Worm (Caenorhabditis elegans) whole organism, young adult: Measurements from ENCODE around the gene lro-1.

Source experiments
- B0336.3 ChIP-seq: fragments of 200-800 bp; sonication (Bioruptor generic); IDR thresholded peaks from 2 replicates; pipeline ENCODE4 v1.3.6; 2022; ENCODE audit warnings: missing genetic modification characterization, missing compliant biosample characterization
- C06A6.2 ChIP-seq: fragments of 200-800 bp; sonication (Bioruptor generic); conservative IDR thresholded peaks from 2 replicates; pipeline ENCODE4 v1.3.6; 2022; ENCODE audit warnings: missing genetic modification characterization, missing compliant biosample characterization
- C17E4.6 ChIP-seq: fragments of 200-800 bp; sonication (Bioruptor generic); IDR thresholded peaks from 2 replicates; pipeline ENCODE4 v1.3.6; 2022; ENCODE audit warnings: missing genetic modification reagents, missing genetic modification characterization, missing compliant biosample characterization
- D2030.7 ChIP-seq: fragments of 200-800 bp; sonication (Bioruptor generic); IDR thresholded peaks from 2 replicates; pipeline ENCODE4 v1.3.6; 2022; ENCODE audit warnings: missing genetic modification reagents, missing genetic modification characterization, missing compliant biosample characterization
- F55B11.4 ChIP-seq: sonication (generic microtip); optimal IDR thresholded peaks from 2 replicates; lab custom pipeline; 2016; ENCODE audit warnings: missing compliant biosample characterization, missing genetic modification characterization, borderline replicate concordance; ENCODE audit not compliant: insufficient read depth
- Y53G8AR.9 ChIP-seq: fragments of 200-800 bp; sonication (Bioruptor generic); conservative IDR thresholded peaks from 2 replicates; pipeline ENCODE4 v1.3.6; 2022; ENCODE audit warnings: missing genetic modification reagents, missing genetic modification characterization, missing compliant biosample characterization
- Y67H2A.10 ChIP-seq: fragments of 200-800 bp; sonication (Bioruptor generic); conservative IDR thresholded peaks from 2 replicates; pipeline ENCODE4 v1.3.6; 2022; ENCODE audit warnings: missing genetic modification reagents, missing genetic modification characterization, missing compliant biosample characterization
- ZK185.1 ChIP-seq: sonication (generic microtip); optimal IDR thresholded peaks from 2 replicates; lab custom pipeline; 2016; ENCODE audit warnings: mild to moderate bottlenecking, missing genetic modification characterization, missing compliant biosample characterization; ENCODE audit not compliant: poor library complexity, severe bottlenecking
- aptf-2 ChIP-seq: fragments of 200-800 bp; sonication (Bioruptor generic); conservative IDR thresholded peaks from 2 replicates; pipeline ENCODE4 v1.3.6; 2022; ENCODE audit warnings: missing genetic modification reagents, missing genetic modification characterization, missing compliant biosample characterization
- atf-7 ChIP-seq: sonication (generic microtip); optimal IDR thresholded peaks from 2 replicates; lab custom pipeline; 2017; ENCODE audit warnings: mild to moderate bottlenecking, missing genetic modification characterization, missing compliant biosample characterization
- bed-2 ChIP-seq: fragments of 200-800 bp; sonication (Bioruptor generic); IDR thresholded peaks from 2 replicates; pipeline ENCODE4 v1.3.6; 2022; ENCODE audit warnings: missing genetic modification reagents, missing genetic modification characterization, missing compliant biosample characterization
- cebp-1 ChIP-seq, 2 experiments: fragments of 200-800 bp in 1 of 2; sonication (Bioruptor generic) in 1 of 2; sonication (generic microtip) in 1 of 2; IDR thresholded peaks in 1 of 2; optimal IDR thresholded peaks in 1 of 2; 2 replicates each; pipeline versions ENCODE4 v1.3.6 to Lab custom; 2017 to 2022; ENCODE audit warnings: missing compliant biosample characterization in 2 of 2, missing genetic modification characterization in 2 of 2, mild to moderate bottlenecking in 1 of 2, missing genetic modification reagents in 1 of 2, moderate library complexity in 1 of 2
- ceh-79 ChIP-seq: sonication (generic microtip); optimal IDR thresholded peaks from 2 replicates; lab custom pipeline; 2017; ENCODE audit warnings: mild to moderate bottlenecking, missing genetic modification characterization, missing compliant biosample characterization
- ceh-91 ChIP-seq: fragments of 200-800 bp; sonication (Bioruptor generic); IDR thresholded peaks from 2 replicates; pipeline ENCODE4 v1.3.6; 2022; ENCODE audit warnings: missing genetic modification reagents, missing genetic modification characterization, missing compliant biosample characterization
- die-1 ChIP-seq: sonication (generic microtip); optimal IDR thresholded peaks from 2 replicates; lab custom pipeline; 2016; ENCODE audit warnings: missing genotype, mild to moderate bottlenecking, missing genetic modification characterization, missing compliant biosample characterization
- egl-18 ChIP-seq: fragments of 200-800 bp; sonication (Bioruptor generic); IDR thresholded peaks from 2 replicates; pipeline ENCODE4 v1.3.6; 2022; ENCODE audit warnings: missing genetic modification reagents, missing genetic modification characterization, missing compliant biosample characterization
- egl-44 ChIP-seq: fragments of 200-800 bp; sonication (Bioruptor generic); IDR thresholded peaks from 2 replicates; pipeline ENCODE4 v1.3.6; 2022; ENCODE audit warnings: missing genetic modification reagents, missing genetic modification characterization, missing compliant biosample characterization
- egrh-3 ChIP-seq: fragments of 200-800 bp; sonication (Bioruptor generic); IDR thresholded peaks from 2 replicates; pipeline ENCODE4 v1.3.6; 2022; ENCODE audit warnings: missing genetic modification reagents, missing genetic modification characterization, missing compliant biosample characterization
- fkh-3 ChIP-seq: sonication (generic microtip); optimal IDR thresholded peaks from 2 replicates; lab custom pipeline; 2016; ENCODE audit warnings: mild to moderate bottlenecking, missing genetic modification characterization, missing compliant biosample characterization
- gei-17 ChIP-seq: fragments of 200-800 bp; sonication (Bioruptor generic); optimal IDR thresholded peaks from 2 replicates; lab custom pipeline; 2018; ENCODE audit warnings: mild to moderate bottlenecking, missing genetic modification characterization, missing compliant biosample characterization
- hlh-12 ChIP-seq: sonication (generic microtip); optimal IDR thresholded peaks from 2 replicates; lab custom pipeline; 2016; ENCODE audit warnings: missing genetic modification characterization, missing compliant biosample characterization
- hmg-1.2 ChIP-seq: fragments of 200-800 bp; sonication (Bioruptor generic); IDR thresholded peaks from 2 replicates; pipeline ENCODE4 v1.3.6; 2022; ENCODE audit warnings: missing genetic modification reagents, missing genetic modification characterization, missing compliant biosample characterization
- hsf-1 ChIP-seq: fragments of 200-800 bp; sonication (Bioruptor generic); IDR thresholded peaks from 2 replicates; pipeline ENCODE4 v1.3.6; 2022; ENCODE audit warnings: missing genetic modification reagents, missing genetic modification characterization, missing compliant biosample characterization
- lag-1 ChIP-seq: fragments of 200-800 bp; sonication (Bioruptor generic); IDR thresholded peaks from 2 replicates; pipeline ENCODE4 v1.3.6; 2022; ENCODE audit warnings: missing genetic modification reagents, missing genetic modification characterization, missing compliant biosample characterization
- let-607 ChIP-seq, 2 experiments: fragments of 200-800 bp in 1 of 2; sonication (Bioruptor generic) in 1 of 2; sonication (generic microtip) in 1 of 2; optimal IDR thresholded peaks; 2 replicates each; lab custom pipeline; 2016 to 2018; ENCODE audit warnings: mild to moderate bottlenecking in 2 of 2, missing compliant biosample characterization in 2 of 2, missing genetic modification characterization in 2 of 2, moderate library complexity in 2 of 2, missing genotype in 1 of 2
- lin-35 ChIP-seq, 3 experiments: fragments of 150-350 bp in 2 of 3; sonication (generic microtip) in 1 of 3; optimal IDR thresholded peaks; 2 replicates each; lab custom pipeline; 2014 to 2018; ENCODE audit warnings: missing biosample characterization in 3 of 3, missing genetic modification characterization in 3 of 3, missing genetic modification reagents in 3 of 3
- lin-40 ChIP-seq: sonication (generic microtip); optimal IDR thresholded peaks from 2 replicates; lab custom pipeline; 2016; ENCODE audit warnings: missing genetic modification characterization, mild to moderate bottlenecking, missing compliant biosample characterization, missing genotype, missing genetic modification reagents
- lsy-27 ChIP-seq: sonication (generic microtip); optimal IDR thresholded peaks from 2 replicates; lab custom pipeline; 2017; ENCODE audit warnings: missing genetic modification characterization, mild to moderate bottlenecking, missing compliant biosample characterization, antibody characterized with exemption, missing genotype, borderline replicate concordance; ENCODE audit not compliant: insufficient read depth
- mcd-1 ChIP-seq: fragments of 200-800 bp; sonication (Bioruptor generic); IDR thresholded peaks from 2 replicates; pipeline ENCODE4 v1.3.6; 2022; ENCODE audit warnings: missing genetic modification reagents, missing genetic modification characterization, missing compliant biosample characterization
- mel-28 ChIP-seq: sonication (generic microtip); optimal IDR thresholded peaks from 2 replicates; lab custom pipeline; 2016; ENCODE audit warnings: borderline replicate concordance, mild to moderate bottlenecking, missing genetic modification characterization, missing compliant biosample characterization
- nfyb-1 ChIP-seq: fragments of 200-800 bp; sonication (Bioruptor generic); IDR thresholded peaks from 2 replicates; pipeline ENCODE4 v1.3.6; 2022; ENCODE audit warnings: missing genetic modification reagents, missing genetic modification characterization, missing compliant biosample characterization
- nhr-80 ChIP-seq: sonication (generic microtip); optimal IDR thresholded peaks from 2 replicates; lab custom pipeline; 2016; ENCODE audit warnings: missing genetic modification characterization, missing compliant biosample characterization
- rpc-1 ChIP-seq, 2 experiments: fragments of 150-350 bp in 1 of 2; sonication (generic microtip) in 1 of 2; optimal IDR thresholded peaks; 2 replicates each; lab custom pipeline; 2014 to 2018; ENCODE audit warnings: missing biosample characterization in 1 of 2, missing genetic modification characterization in 1 of 2, missing genetic modification reagents in 1 of 2, missing genotype in 1 of 2
- snpc-3.4 ChIP-seq: sonication (generic microtip); optimal IDR thresholded peaks from 2 replicates; lab custom pipeline; 2017; ENCODE audit warnings: missing genetic modification characterization, mild to moderate bottlenecking, missing compliant biosample characterization, antibody characterized with exemption, moderate library complexity, missing genotype, missing genetic modification reagents
- snpc-4 ChIP-seq, 5 experiments: fragments of 150-350 bp in 1 of 5; sonication (generic microtip) in 4 of 5; optimal IDR thresholded peaks; 2 replicates each; lab custom pipeline; 2014 to 2018; ENCODE audit warnings: missing genetic modification characterization in 5 of 5, missing biosample characterization in 3 of 5, antibody characterized with exemption in 2 of 5, mild to moderate bottlenecking in 2 of 5, missing compliant biosample characterization in 2 of 5, missing genotype in 2 of 5, moderate library complexity in 2 of 5, missing genetic modification reagents in 1 of 5
- somi-1 ChIP-seq: fragments of 200-800 bp; sonication (Bioruptor generic); optimal IDR thresholded peaks from 2 replicates; lab custom pipeline; 2018; ENCODE audit warnings: mild to moderate bottlenecking, missing genetic modification characterization, missing compliant biosample characterization
- tlf-1 ChIP-seq: fragments of 200-800 bp; sonication (Bioruptor generic); optimal IDR thresholded peaks from 2 replicates; lab custom pipeline; 2018; ENCODE audit warnings: mild to moderate bottlenecking, missing genetic modification characterization, missing compliant biosample characterization
- zfh-2 ChIP-seq: fragments of 200-800 bp; sonication (Bioruptor generic); conservative IDR thresholded peaks from 2 replicates; pipeline ENCODE4 v1.3.6; 2022; ENCODE audit warnings: missing genetic modification reagents, missing genetic modification characterization, missing compliant biosample characterization
- ztf-22 ChIP-seq: fragments of 200-800 bp; sonication (Bioruptor generic); optimal IDR thresholded peaks from 2 replicates; lab custom pipeline; 2018; ENCODE audit warnings: mild to moderate bottlenecking, missing genetic modification characterization, moderate library complexity, missing compliant biosample characterization
- ztf-25 ChIP-seq: fragments of 200-800 bp; sonication (Bioruptor generic); IDR thresholded peaks from 2 replicates; pipeline ENCODE4 v1.3.6; 2022; ENCODE audit warnings: missing genetic modification reagents, missing genetic modification characterization, missing compliant biosample characterization

The lro-1 gene

DNA sequence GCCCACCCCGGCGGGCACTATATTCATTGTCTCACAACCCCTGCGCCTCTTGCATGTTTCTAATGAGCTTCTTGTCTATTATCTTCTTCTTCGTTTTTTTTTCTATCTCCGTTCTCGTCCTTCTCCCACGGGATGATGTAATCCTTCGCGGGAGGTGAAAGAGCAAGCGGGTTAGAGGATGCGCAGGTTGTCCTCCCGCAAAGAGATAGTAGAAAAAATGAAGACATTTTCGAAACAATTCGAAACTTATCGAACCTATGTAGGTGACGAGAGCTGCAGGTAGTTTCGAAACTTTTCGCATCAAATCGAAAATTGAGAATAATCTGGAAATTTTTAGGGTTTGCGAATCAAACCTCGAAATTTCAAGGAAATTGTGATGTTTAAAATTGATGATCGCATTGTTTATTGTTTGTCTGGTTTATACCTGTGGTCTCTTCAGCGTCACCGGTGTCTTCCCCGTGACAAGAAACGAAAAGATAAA, 21.6 kb upstream of the lro-1 start:
- no peak for TF ChIP-seq cebp-1 (GFP tag; IDR thresholded peaks at IDR 0.05; lab: Robert Waterston, UW)
- peak; percentile 49 for TF ChIP-seq cebp-1 (tag; optimal IDR thresholded peaks at IDR 0.05; lab: Kevin White, UChicago)
- TF ChIP-seq snpc-4 (GFP tag; optimal IDR thresholded peaks at IDR 0.05; lab: Kevin White, UChicago) = no peak
- TF ChIP-seq snpc-4 (tag; optimal IDR thresholded peaks at IDR 0.05; lab: Kevin White, UChicago) = no peak
- no peak for TF ChIP-seq die-1 (tag; lab: Kevin White, UChicago)
- TF ChIP-seq nfyb-1 (GFP tag; lab: Robert Waterston, UW) = 0 out of 2 replicates have a peak, but pooled peaks have one; percentile 38
- no peak for TF ChIP-seq atf-7
- TF ChIP-seq mel-28 (tag; lab: Kevin White, UChicago) = no peak
- TF ChIP-seq gei-17 = peak; percentile 9
- 0 out of 2 replicates have a peak, but pooled peaks have one; percentile 33 for TF ChIP-seq zfh-2
- no peak for TF ChIP-seq snpc-3.4 (tag; lab: Kevin White, UChicago)
- 0 out of 2 replicates have a peak, but pooled peaks have one; percentile 29 for TF ChIP-seq B0336.3 (GFP tag; lab: Robert Waterston, UW)
- TF ChIP-seq egl-18 (GFP tag; lab: Robert Waterston, UW) = no peak
- TF ChIP-seq ztf-22 = peak; percentile 28
- peak; percentile 84 for TF ChIP-seq nhr-80 (tag; lab: Kevin White, UChicago)
- TF ChIP-seq Y53G8AR.9 (GFP tag; lab: Robert Waterston, UW) = 0 out of 2 replicates have a peak, but pooled peaks have one; percentile 40
- peak; percentile 16 for TF ChIP-seq lin-40 (tag; lab: Kevin White, UChicago)
- TF ChIP-seq hmg-1.2 (GFP tag; lab: Robert Waterston, UW) = peak; percentile 31; the same call in 1 of the 2 replicates
- no peak for TF ChIP-seq lin-35 (GFP tag; optimal IDR thresholded peaks at IDR 0.05; lab: Kevin White, UChicago)

DNA sequence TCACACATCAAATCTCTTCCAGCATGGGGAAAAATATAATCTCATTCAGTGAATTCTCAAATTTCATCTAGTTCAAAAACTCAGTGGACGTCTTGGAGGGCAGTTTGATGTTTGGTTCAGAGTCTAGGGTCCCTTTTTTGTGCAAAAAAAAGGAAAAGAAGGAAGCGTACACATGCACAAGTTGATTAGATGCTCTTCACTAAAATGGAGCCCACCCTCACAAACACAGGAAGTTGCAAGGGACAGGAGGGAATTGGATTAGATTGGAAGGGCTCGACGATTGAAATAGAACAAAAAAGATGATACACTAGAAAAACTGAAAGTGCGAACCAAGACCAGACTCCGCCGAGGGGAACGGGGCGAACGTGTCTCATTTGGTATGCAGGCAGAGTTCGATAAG, 21.0 kb upstream of the lro-1 start:
- peak in 1 of 3 experiments; percentile 35 for TF ChIP-seq lin-35 (GFP tag; optimal IDR thresholded peaks at IDR 0.05; lab: Kevin White, UChicago)
- no peak for TF ChIP-seq fkh-3 (tag; lab: Kevin White, UChicago)

DNA sequence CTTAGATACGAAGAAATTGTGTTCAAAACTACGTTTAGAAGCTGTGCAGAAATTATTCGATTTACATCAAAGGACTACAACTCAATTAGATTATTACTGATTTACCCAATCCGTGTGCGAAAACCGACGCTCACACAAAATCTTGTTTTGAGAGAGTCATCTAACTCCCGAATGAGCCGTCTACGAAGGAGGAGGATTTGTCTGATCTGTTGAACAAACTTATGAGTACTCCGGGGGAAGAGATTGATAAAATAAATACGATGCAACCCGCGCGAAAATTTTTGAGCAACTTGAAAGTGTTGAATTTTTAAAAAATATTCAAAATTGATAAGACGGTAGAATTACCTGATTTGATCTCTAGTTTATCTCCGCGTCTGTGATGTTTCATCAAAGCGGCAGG, 20.6 kb upstream of the lro-1 start:
- TF ChIP-seq ztf-25 (GFP tag; lab: Robert Waterston, UW) = no peak
- TF ChIP-seq lag-1 = no peak
- no peak for TF ChIP-seq ceh-91 (GFP tag; lab: Robert Waterston, UW)
- no peak for TF ChIP-seq mcd-1
- TF ChIP-seq bed-2 (GFP tag; lab: Robert Waterston, UW) = no peak
- no peak for TF ChIP-seq tlf-1 (GFP tag; lab: Kevin White, UChicago)

DNA sequence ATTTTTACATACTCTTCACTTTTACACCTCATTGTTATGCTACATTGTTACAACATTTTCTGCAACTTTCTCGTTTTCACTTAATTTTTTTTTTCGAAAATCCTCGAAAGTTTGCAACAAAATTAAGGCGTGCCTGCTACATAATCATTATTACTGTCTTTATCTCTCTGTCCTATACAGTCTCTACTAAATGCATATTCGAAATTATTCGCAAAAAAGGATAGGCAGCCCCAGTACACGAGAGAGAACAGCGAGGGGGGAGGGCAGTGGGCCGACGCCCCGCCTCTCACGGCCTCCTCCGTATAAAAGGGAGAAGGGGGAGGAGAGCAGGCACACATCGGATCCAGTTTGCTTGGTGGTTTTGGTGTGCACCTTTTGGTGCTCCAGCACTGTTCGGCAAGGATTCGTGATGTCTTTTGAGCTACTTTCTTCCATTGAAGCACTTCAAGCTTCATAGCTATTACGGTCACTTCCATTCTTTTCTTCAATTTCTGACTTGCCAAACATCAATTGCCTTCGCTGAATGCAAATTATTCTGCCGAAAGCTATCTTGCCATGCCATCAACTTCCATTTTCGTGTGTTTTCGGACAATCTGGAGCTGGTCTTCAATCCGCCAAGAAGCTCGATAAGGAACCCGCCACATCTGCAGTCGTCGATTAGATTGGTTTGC, 19.8 kb upstream of the lro-1 start:
- TF ChIP-seq let-607 (tag; optimal IDR thresholded peaks at IDR 0.05; lab: Kevin White, UChicago) (peak; percentile 1 to 22), somi-1 (GFP tag; lab: Kevin White, UChicago) (no peak), egrh-3 (GFP tag; lab: Robert Waterston, UW) (peak; percentile 85), hsf-1 (no peak), C06A6.2 (GFP tag; lab: Robert Waterston, UW) (0 out of 2 replicates have a peak, but pooled peaks have one; percentile 11), lsy-27 (no peak), ceh-79 (tag; lab: Kevin White, UChicago) (no peak), D2030.7 (no peak), hlh-12 (tag; lab: Kevin White, UChicago) (no peak), rpc-1 (optimal IDR thresholded peaks at IDR 0.05; lab: Kevin White, UChicago) (no peak), rpc-1 (tag; optimal IDR thresholded peaks at IDR 0.05; lab: Kevin White, UChicago) (no peak), F55B11.4 (no peak), egl-44 (GFP tag; lab: Robert Waterston, UW) (no peak), aptf-2 (no peak), ZK185.1 (no peak), Y67H2A.10 (GFP tag; lab: Robert Waterston, UW) (no peak), C17E4.6 (GFP tag; lab: Robert Waterston, UW) (no peak)
